Fruit fly (Drosophila melanogaster) whole organism, embryonic: ENCODE results near the gene ND-SGDH.
A peak's percentile ranks its signal among the peaks of the same experiment; 100 is the strongest.

Experiments used
- Awh ChIP-seq: fragments of 200-800 bp; sonication (Bioruptor generic); IDR thresholded peaks from 2 replicates; pipeline ENCODE4, ENCODE4 v1.3.6; 2022; ENCODE audit warnings: missing biosample characterization, missing genetic modification characterization
- Blimp-1 ChIP-seq: fragments of 200-800 bp; sonication (Bioruptor generic); optimal IDR thresholded peaks from 3 replicates; lab custom pipeline; 2018; ENCODE audit warnings: missing biosample characterization, missing genetic modification characterization, mild to moderate bottlenecking, moderate library complexity, missing genetic modification reagents
- CG1024 ChIP-seq: fragments of 200-800 bp; sonication (Bioruptor generic); IDR thresholded peaks from 2 replicates; pipeline ENCODE4 v1.3.6; 2022; ENCODE audit warnings: missing biosample characterization, missing genetic modification characterization
- CG10431 ChIP-seq: fragments of 200-800 bp; sonication (Bioruptor generic); optimal IDR thresholded peaks from 3 replicates; lab custom pipeline; 2018; ENCODE audit warnings: missing biosample characterization, mild to moderate bottlenecking, missing genetic modification characterization
- CG11085 ChIP-seq: fragments of 200-800 bp; sonication (Bioruptor generic); IDR thresholded peaks from 2 replicates; pipeline ENCODE4 v1.3.6; 2022; ENCODE audit warnings: missing biosample characterization, missing genetic modification characterization
- CG12219 ChIP-seq: fragments of 200-800 bp; sonication (Bioruptor generic); optimal IDR thresholded peaks from 3 replicates; lab custom pipeline; 2018; ENCODE audit warnings: missing biosample characterization, mild to moderate bottlenecking, missing genetic modification characterization
- CG13287 ChIP-seq: fragments of 200-800 bp; sonication (Bioruptor generic); IDR thresholded peaks from 2 replicates; pipeline ENCODE4 v1.3.6; 2022; ENCODE audit warnings: missing biosample characterization, missing genetic modification characterization; ENCODE audit not compliant: partially characterized antibody
- CG13296 ChIP-seq: fragments of 200-800 bp; sonication (Bioruptor generic); optimal IDR thresholded peaks from 3 replicates; lab custom pipeline; 2018; ENCODE audit warnings: missing biosample characterization, mild to moderate bottlenecking, missing genetic modification characterization
- CG13424 ChIP-seq: fragments of 200-800 bp; sonication (Bioruptor generic); optimal IDR thresholded peaks from 2 replicates; lab custom pipeline; 2019; ENCODE audit warnings: missing biosample characterization, mild to moderate bottlenecking, missing genetic modification characterization, moderate library complexity
- CG15696 ChIP-seq: fragments of 200-800 bp; sonication (Bioruptor generic); optimal IDR thresholded peaks from 2 replicates; lab custom pipeline; 2019; ENCODE audit warnings: missing biosample characterization, mild to moderate bottlenecking, missing genetic modification characterization, moderate library complexity
- CG16863 ChIP-seq: fragments of 200-800 bp; sonication (Bioruptor generic); optimal IDR thresholded peaks from 3 replicates; lab custom pipeline; 2016; ENCODE audit warnings: missing biosample characterization, missing genetic modification characterization
- CG17361 ChIP-seq: fragments of 200-800 bp; sonication (Bioruptor generic); IDR thresholded peaks from 3 replicates; pipeline ENCODE4 v1.3.6; 2022; ENCODE audit warnings: missing biosample characterization, missing genetic modification characterization
- CG18011 ChIP-seq: fragments of 200-800 bp; sonication (Bioruptor generic); optimal IDR thresholded peaks from 2 replicates; lab custom pipeline; 2017; ENCODE audit warnings: missing biosample characterization, missing genetic modification characterization, mild to moderate bottlenecking, moderate library complexity, missing genotype
- CG18619 ChIP-seq: fragments of 200-800 bp; sonication (Bioruptor generic); optimal IDR thresholded peaks from 3 replicates; lab custom pipeline; 2017; ENCODE audit warnings: missing biosample characterization, mild to moderate bottlenecking, missing genetic modification characterization
- CG2116 ChIP-seq: fragments of 200-800 bp; sonication (Bioruptor generic); optimal IDR thresholded peaks from 3 replicates; lab custom pipeline; 2018; ENCODE audit warnings: missing biosample characterization, mild to moderate bottlenecking, missing genetic modification characterization
- CG31388 ChIP-seq: fragments of 200-800 bp; sonication (Bioruptor generic); optimal IDR thresholded peaks from 2 replicates; lab custom pipeline; 2016; ENCODE audit warnings: missing biosample characterization, missing genetic modification characterization
- CG3407 ChIP-seq: fragments of 200-800 bp; sonication (Bioruptor generic); optimal IDR thresholded peaks from 2 replicates; lab custom pipeline; 2018; ENCODE audit warnings: missing biosample characterization, mild to moderate bottlenecking, missing genetic modification characterization
- CG34422 ChIP-seq: fragments of 200-800 bp; sonication (Bioruptor generic); IDR thresholded peaks from 3 replicates; pipeline ENCODE4 v1.3.6; 2022; ENCODE audit warnings: missing biosample characterization, missing genetic modification characterization
- CG4404 ChIP-seq: fragments of 200-800 bp; sonication (Bioruptor generic); IDR thresholded peaks from 2 replicates; pipeline ENCODE4 v1.3.6; 2022; ENCODE audit warnings: missing biosample characterization, missing genetic modification characterization
- CG4424 ChIP-seq: fragments of 200-800 bp; sonication (Bioruptor generic); optimal IDR thresholded peaks from 3 replicates; lab custom pipeline; 2016; ENCODE audit warnings: missing biosample characterization, missing genetic modification characterization
- CG5953 ChIP-seq: fragments of 200-800 bp; sonication (Bioruptor generic); IDR thresholded peaks from 2 replicates; pipeline ENCODE4 v1.3.6; 2022; ENCODE audit warnings: missing biosample characterization, missing genetic modification characterization
- CG7372 ChIP-seq: fragments of 200-800 bp; sonication (Bioruptor generic); IDR thresholded peaks from 2 replicates; pipeline ENCODE4 v1.3.6; 2022; ENCODE audit warnings: missing biosample characterization, missing genetic modification characterization
- CG9797 ChIP-seq: fragments of 200-800 bp; sonication (Bioruptor generic); optimal IDR thresholded peaks from 3 replicates; lab custom pipeline; 2018; ENCODE audit warnings: missing biosample characterization, mild to moderate bottlenecking, missing genetic modification characterization
- CG9817 ChIP-seq: fragments of 200-800 bp; sonication (Bioruptor generic); optimal IDR thresholded peaks from 2 replicates; lab custom pipeline; 2018; ENCODE audit warnings: missing biosample characterization, mild to moderate bottlenecking, missing genetic modification characterization, moderate library complexity
- CTCF ChIP-seq: fragments of 200-800 bp; sonication (Bioruptor generic); optimal IDR thresholded peaks from 2 replicates; lab custom pipeline; 2017; ENCODE audit warnings: missing biosample characterization, mild to moderate bottlenecking, missing genetic modification characterization, moderate library complexity
- Dfd ChIP-seq, 2 experiments: fragments of >200 bp; optimal IDR thresholded peaks; 2 replicates each; lab custom pipeline; 2017; ENCODE audit warnings: missing biosample characterization in 2 of 2, missing genetic modification characterization in 2 of 2
- Drgx ChIP-seq: fragments of 200-800 bp; sonication (Bioruptor generic); IDR thresholded peaks from 2 replicates; pipeline ENCODE4 v1.3.6; 2022; ENCODE audit warnings: missing biosample characterization, missing genetic modification characterization
- E2f1 ChIP-seq: fragments of 200-800 bp; sonication (Bioruptor generic); IDR thresholded peaks from 2 replicates; pipeline ENCODE4 v1.3.6; 2022; ENCODE audit warnings: missing biosample characterization, missing genetic modification characterization
- Kr ChIP-seq: fragments of 200-800 bp; sonication (Bioruptor generic); optimal IDR thresholded peaks from 2 replicates; lab custom pipeline; 2017; ENCODE audit warnings: missing biosample characterization, mild to moderate bottlenecking, missing genetic modification characterization
- Rfx ChIP-seq: fragments of 200-800 bp; sonication (Bioruptor generic); IDR thresholded peaks from 2 replicates; pipeline ENCODE4 v1.3.6; 2022; ENCODE audit warnings: missing biosample characterization, missing genetic modification characterization
- Trl ChIP-seq, 3 experiments: fragments of >200 bp in 2 of 3; fragments of 200-800 bp in 1 of 3; sonication (Bioruptor generic) in 1 of 3; optimal IDR thresholded peaks; 2 replicates in 1 of 3; 3 replicates in 2 of 3; lab custom pipeline; 2016 to 2017; ENCODE audit warnings: missing biosample characterization in 1 of 3, missing genetic modification characterization in 1 of 3
- btn ChIP-seq: fragments of 200-800 bp; sonication (Bioruptor generic); optimal IDR thresholded peaks from 2 replicates; lab custom pipeline; 2016; ENCODE audit warnings: missing biosample characterization, missing genetic modification characterization
- dmrt99B ChIP-seq: fragments of 200-800 bp; sonication (Bioruptor generic); optimal IDR thresholded peaks from 2 replicates; lab custom pipeline; 2018; ENCODE audit warnings: missing biosample characterization, mild to moderate bottlenecking, missing genetic modification characterization, moderate library complexity
- emc ChIP-seq: fragments of 200-800 bp; sonication (Bioruptor generic); optimal IDR thresholded peaks from 2 replicates; lab custom pipeline; 2016; ENCODE audit warnings: missing biosample characterization, missing genetic modification characterization
- en ChIP-seq: fragments of 200-800 bp; sonication (Bioruptor generic); optimal IDR thresholded peaks from 2 replicates; lab custom pipeline; 2016; ENCODE audit warnings: missing biosample characterization, missing genetic modification characterization
- ftz-f1 ChIP-seq: fragments of 200-800 bp; sonication (Bioruptor generic); optimal IDR thresholded peaks from 2 replicates; lab custom pipeline; 2016; ENCODE audit warnings: missing biosample characterization, missing genetic modification characterization
- gsb-n ChIP-seq: fragments of 200-800 bp; sonication (Bioruptor generic); optimal IDR thresholded peaks from 3 replicates; lab custom pipeline; 2018; ENCODE audit warnings: missing biosample characterization, mild to moderate bottlenecking, missing genetic modification characterization
- her ChIP-seq: fragments of 200-800 bp; sonication (Bioruptor generic); optimal IDR thresholded peaks from 2 replicates; lab custom pipeline; 2016; ENCODE audit warnings: missing biosample characterization, missing genetic modification characterization
- lab ChIP-seq: fragments of 200-800 bp; sonication (Bioruptor generic); optimal IDR thresholded peaks from 3 replicates; lab custom pipeline; 2017; ENCODE audit warnings: missing biosample characterization, missing genetic modification characterization, mild to moderate bottlenecking, moderate library complexity, missing genetic modification reagents
- nau ChIP-seq: fragments of 200-800 bp; sonication (Bioruptor generic); optimal IDR thresholded peaks from 3 replicates; lab custom pipeline; 2017; ENCODE audit warnings: missing biosample characterization, mild to moderate bottlenecking, missing genetic modification characterization, missing genetic modification reagents
- nmo ChIP-seq: fragments of 200-800 bp; sonication (Bioruptor generic); optimal IDR thresholded peaks from 2 replicates; lab custom pipeline; 2018; ENCODE audit warnings: missing biosample characterization, mild to moderate bottlenecking, missing genetic modification characterization, moderate library complexity
- pan ChIP-seq, 4 experiments: fragments of >200 bp in 3 of 4; fragments of 200-800 bp in 1 of 4; sonication (Bioruptor generic) in 1 of 4; optimal IDR thresholded peaks in 3 of 4; IDR thresholded peaks in 1 of 4; 2 replicates each; pipeline versions ENCODE4 v1.3.6 to Lab custom; 2017 to 2022; ENCODE audit warnings: missing biosample characterization in 2 of 4, missing genetic modification characterization in 2 of 4, mixed read lengths in 1 of 4
- pho ChIP-seq: fragments of 200-800 bp; sonication (Bioruptor generic); optimal IDR thresholded peaks from 2 replicates; lab custom pipeline; 2016; ENCODE audit warnings: missing biosample characterization, missing genetic modification characterization
- slbo ChIP-seq: fragments of 200-800 bp; sonication (Bioruptor generic); IDR thresholded peaks from 2 replicates; pipeline ENCODE4 v1.3.6; 2022; ENCODE audit warnings: missing biosample characterization, missing genetic modification characterization
- slou ChIP-seq: fragments of 200-800 bp; sonication (Bioruptor generic); optimal IDR thresholded peaks from 3 replicates; lab custom pipeline; 2016; ENCODE audit warnings: missing biosample characterization, missing genetic modification characterization
- tap ChIP-seq: fragments of 200-800 bp; optimal IDR thresholded peaks from 3 replicates; lab custom pipeline; 2019; ENCODE audit warnings: missing biosample characterization, mild to moderate bottlenecking, missing genetic modification characterization, moderate library complexity
- tio ChIP-seq: fragments of 200-800 bp; sonication (Bioruptor generic); optimal IDR thresholded peaks from 2 replicates; lab custom pipeline; 2017; ENCODE audit warnings: missing biosample characterization, missing genetic modification characterization, inconsistent platforms
- trem ChIP-seq: fragments of 200-800 bp; optimal IDR thresholded peaks from 3 replicates; lab custom pipeline; 2019; ENCODE audit warnings: missing biosample characterization, mild to moderate bottlenecking, missing genetic modification characterization, moderate library complexity
- zf30C ChIP-seq: fragments of 200-800 bp; sonication (Bioruptor generic); optimal IDR thresholded peaks from 3 replicates; lab custom pipeline; 2018; ENCODE audit warnings: missing biosample characterization, mild to moderate bottlenecking, missing genetic modification characterization

ND-SGDH gene

DNA sequence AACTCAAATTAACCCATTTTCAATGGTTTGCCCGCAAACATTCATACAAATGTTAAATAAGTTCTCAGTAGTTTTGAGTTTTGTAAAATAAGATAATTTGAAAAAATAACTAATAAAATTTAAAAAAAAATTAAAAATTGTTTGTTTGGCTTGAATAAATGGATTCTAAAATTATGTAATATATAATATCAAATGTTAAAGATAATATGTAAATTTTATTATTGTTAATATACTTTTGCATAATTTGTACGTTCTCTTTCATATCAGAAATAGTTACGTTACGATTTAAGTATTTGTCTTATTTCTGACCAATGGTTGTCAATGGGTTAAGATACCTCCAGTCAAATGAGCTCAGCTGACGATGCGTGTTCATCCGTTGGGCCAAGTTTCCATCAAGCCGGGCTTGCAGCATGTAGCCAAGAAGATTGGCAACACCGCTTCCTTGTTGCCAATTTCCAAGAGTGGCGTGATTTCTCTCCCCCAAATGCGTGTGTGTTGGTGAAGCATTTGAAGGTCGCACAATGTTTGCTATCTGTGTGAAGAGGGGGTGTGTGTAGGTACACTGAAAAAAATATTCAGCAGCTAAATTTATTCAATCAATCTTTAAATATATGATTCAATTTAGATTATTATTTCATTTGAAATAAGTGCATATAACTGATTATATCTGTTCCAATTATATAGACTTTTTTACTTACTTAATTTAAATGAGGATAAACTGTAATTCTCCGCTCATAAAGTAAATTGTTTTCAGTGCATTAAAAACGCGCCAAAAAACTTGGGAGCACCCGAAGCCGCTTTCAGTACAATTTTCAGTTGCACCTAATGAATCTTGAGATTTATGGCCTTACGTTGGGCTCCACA lies 41.4 kb downstream of the ND-SGDH start (continued):
- TF ChIP-seq CG7372 (GFP tag; lab: Robert Waterston, UW) (no peak), CG17361 (GFP tag; lab: Robert Waterston, UW) (peak; percentile 68; the same call in 2 of the 3 replicates), gsb-n (tag; lab: Kevin White, UChicago) (no peak), Dfd (GFP tag; optimal IDR thresholded peaks at IDR 0.05; lab: Kevin White, UChicago) (no peak), btn (GFP tag; lab: Kevin White, UChicago) (no peak), pan (optimal IDR thresholded peaks at IDR 0.05; lab: Kevin White, UChicago) (no peak), pan (GFP tag; optimal IDR thresholded peaks at IDR 0.05 in 1 of 2, IDR thresholded peaks at IDR 0.05 in 1 of 2) (peak in 1 of 2 experiments; percentile 24), Blimp-1 (GFP tag; lab: Kevin White, UChicago) (peak; percentile 25), CG34422 (GFP tag; lab: Robert Waterston, UW) (no peak), Drgx (GFP tag; lab: Robert Waterston, UW) (peak; percentile 63; the same call in 1 of the 2 replicates), CG11085 (GFP tag; lab: Robert Waterston, UW) (no peak), CG5953 (GFP tag; lab: Robert Waterston, UW) (no peak), CG12219 (GFP tag; lab: Kevin White, UChicago) (no peak), CG13424 (no peak), en (GFP tag; lab: Kevin White, UChicago) (no peak), CG9817 (tag; lab: Kevin White, UChicago) (no peak), CG13296 (GFP tag; lab: Kevin White, UChicago) (no peak), Rfx (0 out of 2 replicates have a peak, but pooled peaks have one; percentile 13), emc (GFP tag; lab: Kevin White, UChicago) (no peak), CG31388 (GFP tag; lab: Kevin White, UChicago) (no peak), zf30C (GFP tag; lab: Kevin White, UChicago) (peak; percentile 24), lab (GFP tag; lab: Kevin White, UChicago) (peak; percentile 31), nmo (GFP tag; lab: Kevin White, UChicago) (peak; percentile 29), CG4404 (GFP tag; lab: Robert Waterston, UW) (no peak; the same call in 1 of the 2 replicates), CG10431 (GFP tag; lab: Kevin White, UChicago) (no peak), slou (no peak), tio (peak; percentile 31), dmrt99B (tag; lab: Kevin White, UChicago) (peak; percentile 28), CG18619 (no peak), CG18011 (no peak), CG13287 (GFP tag; lab: Robert Waterston, UW) (no peak), Awh (no peak), her (GFP tag; lab: Kevin White, UChicago) (no peak), CG16863 (GFP tag; lab: Kevin White, UChicago) (no peak), pho (no peak), E2f1 (GFP tag; lab: Robert Waterston, UW) (no peak; the same call in 1 of the 2 replicates), CG15696 (tag; lab: Kevin White, UChicago) (peak; percentile 16), tap (tag; lab: Kevin White, UChicago) (no peak), trem (peak; percentile 24), slbo (GFP tag; lab: Robert Waterston, UW) (no peak), CTCF (GFP tag; lab: Kevin White, UChicago) (no peak), CG1024 (GFP tag; lab: Robert Waterston, UW) (no peak), Trl (optimal IDR thresholded peaks at IDR 0.05; lab: Kevin White, UChicago) (no peak), Trl (GFP tag; optimal IDR thresholded peaks at IDR 0.05; lab: Kevin White, UChicago) (no peak), ftz-f1 (GFP tag; lab: Kevin White, UChicago) (no peak), nau (peak; percentile 25), CG3407 (no peak), CG2116 (GFP tag; lab: Kevin White, UChicago) (no peak), Kr (GFP tag; lab: Kevin White, UChicago) (no peak), CG4424 (GFP tag; lab: Kevin White, UChicago) (peak; percentile 18), CG9797 (GFP tag; lab: Kevin White, UChicago) (no peak)
